Fruit fly (Drosophila melanogaster): ENCODE measurements around the gene CG44098.

The CG44098 gene

dm6 chr3R:4746189-4746771, 26.7 kb downstream of the CG44098 start (continued):
- TF ChIP-seq zen2 (GFP tag; IDR thresholded peaks at IDR 0.05; ENCODE audit: partially characterized antibody) (0 out of 3 replicates have a peak, but pooled peaks have one; percentile 26), bsh (GFP tag; optimal IDR thresholded peaks at IDR 0.05) (no peak), ind (GFP tag; optimal IDR thresholded peaks at IDR 0.05) (no peak), slbo (GFP tag; IDR thresholded peaks at IDR 0.05) (no peak), inv (GFP tag; IDR thresholded peaks at IDR 0.05; ENCODE audit: partially characterized antibody) (no peak), ham (GFP tag; IDR thresholded peaks at IDR 0.05) (no peak), B-H1 (GFP tag; IDR thresholded peaks at IDR 0.05) (no peak), sd (tag; optimal IDR thresholded peaks at IDR 0.05) (peak; percentile 85), Bgb (GFP tag; IDR thresholded peaks at IDR 0.05; ENCODE audit: partially characterized antibody) (no peak; the same call in 1 of the 2 replicates), cas (GFP tag; IDR thresholded peaks at IDR 0.05) (no peak), fd102C (GFP tag; optimal IDR thresholded peaks at IDR 0.05) (no peak), gsb-n (tag; optimal IDR thresholded peaks at IDR 0.05) (no peak), Hr78 (GFP tag; optimal IDR thresholded peaks at IDR 0.05) (no peak), CG15479 (GFP tag; optimal IDR thresholded peaks at IDR 0.05) (no peak), Optix (GFP tag; IDR thresholded peaks at IDR 0.05) (no peak), twi (tag; optimal IDR thresholded peaks at IDR 0.05) (peak; percentile 89), oc (tag; optimal IDR thresholded peaks at IDR 0.05) (no peak), otp (GFP tag; IDR thresholded peaks at IDR 0.05) (no peak), peb (GFP tag; IDR thresholded peaks at IDR 0.05) (no peak), emc (GFP tag; optimal IDR thresholded peaks at IDR 0.05) (no peak), CG10267 (tag; optimal IDR thresholded peaks at IDR 0.05) (no peak), PHDP (tag; optimal IDR thresholded peaks at IDR 0.05) (no peak), Atf-2 (GFP tag; optimal IDR thresholded peaks at IDR 0.05) (no peak), CG17568 (GFP tag; optimal IDR thresholded peaks at IDR 0.05) (peak; percentile 11), trh (GFP tag; optimal IDR thresholded peaks at IDR 0.05) (no peak), Dip3 (GFP tag; optimal IDR thresholded peaks at IDR 0.05) (no peak), CG31441 (GFP tag; IDR thresholded peaks at IDR 0.05) (no peak), E2f1 (GFP tag; IDR thresholded peaks at IDR 0.05) (no peak), CG8944 (GFP tag; optimal IDR thresholded peaks at IDR 0.05) (no peak), crol (GFP tag; IDR thresholded peaks at IDR 0.05) (peak; percentile 79), lab (GFP tag; optimal IDR thresholded peaks at IDR 0.05) (peak; percentile 24), ATbp (GFP tag; optimal IDR thresholded peaks at IDR 0.05) (no peak), CG6683 (GFP tag; optimal IDR thresholded peaks at IDR 0.05) (no peak), cwo (GFP tag; optimal IDR thresholded peaks at IDR 0.05) (peak; percentile 56), Awh (GFP tag; IDR thresholded peaks at IDR 0.05) (no peak), CG7745 (tag; optimal IDR thresholded peaks at IDR 0.05) (no peak), bbx (GFP tag; IDR thresholded peaks at IDR 0.05; ENCODE audit: partially characterized antibody) (peak; percentile 29; the same call in 1 of the 2 replicates), CG11695 (GFP tag; IDR thresholded peaks at IDR 0.05) (no peak), chn (GFP tag; optimal IDR thresholded peaks at IDR 0.05) (no peak), sqz (GFP tag; optimal IDR thresholded peaks at IDR 0.05) (no peak), Lim3 (GFP tag; IDR thresholded peaks at IDR 0.05) (no peak), dm (GFP tag; optimal IDR thresholded peaks at IDR 0.05) (peak; percentile 10), CG8478 (optimal IDR thresholded peaks at IDR 0.05) (no peak), CG5245 (GFP tag; optimal IDR thresholded peaks at IDR 0.05) (no peak), Myb (GFP tag; optimal IDR thresholded peaks at IDR 0.05) (no peak), CG33213 (GFP tag; optimal IDR thresholded peaks at IDR 0.05) (no peak), CG11456 (GFP tag; IDR thresholded peaks at IDR 0.05) (no peak), Med (GFP tag) (peak; percentile 77), Hey (tag; optimal IDR thresholded peaks at IDR 0.05) (no peak), Hmr (GFP tag; optimal IDR thresholded peaks at IDR 0.05) (no peak), Oli (tag; optimal IDR thresholded peaks at IDR 0.05) (no peak)
